Fruit fly (Drosophila melanogaster) whole organism, pupa: Measurements from ENCODE around the gene CG32428.
A peak's percentile ranks its signal among the peaks of the same experiment; 100 is the strongest.
"Not testable (repeated sequence)": the region's sequence is repeated elsewhere in the genome, so short reads cannot be mapped to it uniquely, and the experiment has no call there.

Source experiments
- CG10348 ChIP-seq: fragments of 200-800 bp; sonication (Bioruptor generic); IDR thresholded peaks from 2 replicates; pipeline ENCODE4 v1.3.6; 2022; ENCODE audit warnings: missing biosample characterization, missing genetic modification characterization
- CG12605 ChIP-seq: fragments of 200-800 bp; sonication (Bioruptor generic); IDR thresholded peaks from 2 replicates; pipeline ENCODE4 v1.3.6; 2022; ENCODE audit warnings: missing biosample characterization, missing genetic modification characterization
- CG13204 ChIP-seq: fragments of 200-800 bp; sonication (Bioruptor generic); optimal IDR thresholded peaks from 2 replicates; lab custom pipeline; 2018; ENCODE audit warnings: missing biosample characterization, mild to moderate bottlenecking, missing genetic modification characterization, moderate library complexity
- CG14655 ChIP-seq: fragments of 200-800 bp; sonication (Bioruptor generic); optimal IDR thresholded peaks from 3 replicates; lab custom pipeline; 2017; ENCODE audit warnings: mild to moderate bottlenecking, missing biosample characterization, missing genetic modification reagents, missing genetic modification characterization
- CG15710 ChIP-seq: fragments of 200-800 bp; sonication (Bioruptor generic); optimal IDR thresholded peaks from 2 replicates; lab custom pipeline; 2018; ENCODE audit warnings: missing biosample characterization, mild to moderate bottlenecking, missing genetic modification characterization, moderate library complexity
- CG17806 ChIP-seq: fragments of 200-800 bp; sonication (Bioruptor generic); optimal IDR thresholded peaks from 2 replicates; lab custom pipeline; 2018; ENCODE audit warnings: missing biosample characterization, mild to moderate bottlenecking, missing genetic modification characterization, moderate library complexity
- CG32121 ChIP-seq: fragments of 200-800 bp; sonication (Bioruptor generic); IDR thresholded peaks from 2 replicates; pipeline ENCODE4 v1.3.6; 2022; ENCODE audit warnings: missing biosample characterization, missing genetic modification characterization
- CG34367 ChIP-seq: fragments of 200-800 bp; sonication (Bioruptor generic); optimal IDR thresholded peaks from 2 replicates; lab custom pipeline; 2018; ENCODE audit warnings: missing biosample characterization, mild to moderate bottlenecking, missing genetic modification characterization
- CG4496 ChIP-seq: fragments of 200-800 bp; sonication (Bioruptor generic); IDR thresholded peaks from 3 replicates; pipeline ENCODE4 v1.3.6; 2022; ENCODE audit warnings: missing biosample characterization, missing genetic modification characterization
- CG8159 ChIP-seq: fragments of 200-800 bp; sonication (Bioruptor generic); optimal IDR thresholded peaks from 3 replicates; lab custom pipeline; 2018; ENCODE audit warnings: missing biosample characterization, mild to moderate bottlenecking, missing genetic modification characterization, moderate library complexity
- CG8301 ChIP-seq: fragments of 200-800 bp; sonication (Bioruptor generic); optimal IDR thresholded peaks from 2 replicates; lab custom pipeline; 2018; ENCODE audit warnings: missing biosample characterization, mild to moderate bottlenecking, missing genetic modification characterization
- CG9948 ChIP-seq: fragments of 200-800 bp; sonication (Bioruptor generic); optimal IDR thresholded peaks from 2 replicates; lab custom pipeline; 2018; ENCODE audit warnings: missing biosample characterization, mild to moderate bottlenecking, missing genetic modification characterization, moderate library complexity
- D1 ChIP-seq: fragments of 200-800 bp; sonication (Bioruptor generic); optimal IDR thresholded peaks from 2 replicates; lab custom pipeline; 2018; ENCODE audit warnings: missing biosample characterization, mild to moderate bottlenecking, missing genetic modification characterization, moderate library complexity
- EcR ChIP-seq: fragments of 200-800 bp; sonication (Bioruptor generic); optimal IDR thresholded peaks from 3 replicates; lab custom pipeline; 2019; ENCODE audit warnings: missing biosample characterization, missing genetic modification characterization, mild to moderate bottlenecking, moderate library complexity, missing genetic modification reagents
- Ets98B ChIP-seq: fragments of 200-800 bp; sonication (Bioruptor generic); IDR thresholded peaks from 2 replicates; pipeline ENCODE4 v1.3.6; 2022; ENCODE audit warnings: missing biosample characterization, missing genetic modification characterization
- Pif1A ChIP-seq: fragments of 200-800 bp; sonication (Bioruptor generic); optimal IDR thresholded peaks from 3 replicates; lab custom pipeline; 2016; ENCODE audit warnings: missing biosample characterization, missing genetic modification characterization
- Pif1B ChIP-seq: fragments of 200-800 bp; sonication (Bioruptor generic); optimal IDR thresholded peaks from 3 replicates; lab custom pipeline; 2016; ENCODE audit warnings: missing biosample characterization, missing genetic modification characterization
- Snoo ChIP-seq: fragments of 200-800 bp; sonication (Bioruptor generic); optimal IDR thresholded peaks from 3 replicates; lab custom pipeline; 2017; ENCODE audit warnings: missing biosample characterization, mild to moderate bottlenecking, missing genetic modification characterization, inconsistent platforms
- fd96Ca ChIP-seq: fragments of 200-800 bp; sonication (Bioruptor generic); IDR thresholded peaks from 3 replicates; pipeline ENCODE4 v1.3.6; 2022; ENCODE audit warnings: missing biosample characterization, missing genetic modification characterization
- gl ChIP-seq: fragments of 200-800 bp; sonication (Bioruptor generic); optimal IDR thresholded peaks from 2 replicates; lab custom pipeline; 2018; ENCODE audit warnings: missing biosample characterization, mild to moderate bottlenecking, missing genetic modification characterization
- rn ChIP-seq: fragments of 200-800 bp; sonication (Bioruptor generic); IDR thresholded peaks from 2 replicates; pipeline ENCODE4 v1.3.6; 2022; ENCODE audit warnings: missing biosample characterization, missing genetic modification characterization

The CG32428 gene

dm6 chr3L:20508136-20508635 is 34.7 kb upstream of the CG32428 start:
- peak; percentile 93 for TF ChIP-seq CG8159 (tag; lab: Kevin White, UChicago)
- peak; percentile 78 for TF ChIP-seq D1
- peak; percentile 39; the same call in 1 of the 2 replicates for TF ChIP-seq rn (GFP tag; lab: Robert Waterston, UW)
- TF ChIP-seq CG9948 (tag; lab: Kevin White, UChicago): peak; percentile 87
- TF ChIP-seq CG14655 (GFP tag; lab: Kevin White, UChicago): peak; percentile 89
- TF ChIP-seq CG10348 (GFP tag; lab: Robert Waterston, UW): peak; percentile 61
- TF ChIP-seq CG4496: peak; percentile 89; the same call in 2 of the 3 replicates
- TF ChIP-seq CG32121 (GFP tag; lab: Robert Waterston, UW): peak; percentile 88
- TF ChIP-seq CG13204 (GFP tag; lab: Kevin White, UChicago): no peak
- TF ChIP-seq CG12605 (GFP tag; lab: Robert Waterston, UW): peak; percentile 65
- TF ChIP-seq CG15710 (tag; lab: Kevin White, UChicago): peak; percentile 91
- TF ChIP-seq EcR (GFP tag; lab: Kevin White, UChicago): peak; percentile 59
- peak; percentile 87 for TF ChIP-seq Pif1B (GFP tag; lab: Kevin White, UChicago)
- TF ChIP-seq Ets98B (GFP tag; lab: Robert Waterston, UW): peak; percentile 89
- TF ChIP-seq Snoo (tag; lab: Kevin White, UChicago): peak; percentile 88
- TF ChIP-seq CG17806 (tag; lab: Kevin White, UChicago): peak; percentile 89
- peak; percentile 90 for TF ChIP-seq fd96Ca (GFP tag; lab: Robert Waterston, UW)
- TF ChIP-seq CG8301 (tag; lab: Kevin White, UChicago): peak; percentile 83
- peak; percentile 91 for TF ChIP-seq Pif1A (GFP tag; lab: Kevin White, UChicago)
- TF ChIP-seq gl: peak; percentile 75
- peak; percentile 82 for TF ChIP-seq CG34367 (tag; lab: Kevin White, UChicago)

dm6 chr3L:20507552-20507951 is 34.0 kb upstream of the CG32428 start:
- no peak for TF ChIP-seq CG4496
- peak; percentile 7; the same call in 1 of the 2 replicates for TF ChIP-seq Ets98B (GFP tag; lab: Robert Waterston, UW)

- no peak for TF ChIP-seq Ets98B (GFP tag; lab: Robert Waterston, UW)
- TF ChIP-seq Pif1B (GFP tag; lab: Kevin White, UChicago): no peak
- no peak for TF ChIP-seq CG32121 (GFP tag; lab: Robert Waterston, UW)
- no peak for TF ChIP-seq fd96Ca (GFP tag; lab: Robert Waterston, UW)
- TF ChIP-seq CG17806 (tag; lab: Kevin White, UChicago): no peak
- TF ChIP-seq CG9948 (tag; lab: Kevin White, UChicago): no peak
- no peak for TF ChIP-seq D1
- TF ChIP-seq CG10348 (GFP tag; lab: Robert Waterston, UW): no peak
- no peak for TF ChIP-seq CG8301 (tag; lab: Kevin White, UChicago)
- no peak for TF ChIP-seq gl
- TF ChIP-seq CG34367 (tag; lab: Kevin White, UChicago): no peak
- TF ChIP-seq CG8159 (tag; lab: Kevin White, UChicago): no peak
- TF ChIP-seq rn (GFP tag; lab: Robert Waterston, UW): no peak
- no peak for TF ChIP-seq CG4496
- no peak for TF ChIP-seq CG15710 (tag; lab: Kevin White, UChicago)
- no peak for TF ChIP-seq CG14655 (GFP tag; lab: Kevin White, UChicago)
These were observed 32.2 kb upstream of the CG32428 start, which contains the start of gene CG5078 for dm6 chr3L:20505732-20506131. Gene CG5078 (plus strand): TSS chr3L:20506032.

DNA sequence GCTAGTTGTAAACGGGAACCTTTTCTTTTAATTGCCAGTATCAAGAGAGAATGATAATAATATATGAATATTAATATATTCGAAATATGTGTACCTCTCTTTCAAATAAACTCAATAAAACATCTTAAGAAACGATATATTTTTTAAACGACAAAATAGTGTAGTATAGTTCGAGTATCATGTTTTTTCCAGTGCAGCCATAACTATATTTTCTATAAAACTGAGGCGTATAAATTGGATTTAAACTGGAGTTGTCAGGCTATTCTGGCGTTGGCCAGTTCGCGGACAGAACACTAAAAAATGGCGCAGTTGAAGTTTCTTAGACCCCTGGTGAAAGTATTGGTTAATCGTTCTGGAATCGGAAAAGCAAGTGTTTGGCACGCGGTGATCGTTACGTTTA is 30.4 kb upstream of the CG32428 start, which contains the start of gene CG17637:
TSS of gene CG17637 (plus strand) at position 301 of the 400 bp plus-strand sequence.
- TF ChIP-seq CG9948 (tag; lab: Kevin White, UChicago); rn (GFP tag; lab: Robert Waterston, UW); Pif1B (GFP tag; lab: Kevin White, UChicago): not testable (repeated sequence)
- TF ChIP-seq, all 21 proteins: peak for 0; not testable (repeated sequence) for 21

DNA sequence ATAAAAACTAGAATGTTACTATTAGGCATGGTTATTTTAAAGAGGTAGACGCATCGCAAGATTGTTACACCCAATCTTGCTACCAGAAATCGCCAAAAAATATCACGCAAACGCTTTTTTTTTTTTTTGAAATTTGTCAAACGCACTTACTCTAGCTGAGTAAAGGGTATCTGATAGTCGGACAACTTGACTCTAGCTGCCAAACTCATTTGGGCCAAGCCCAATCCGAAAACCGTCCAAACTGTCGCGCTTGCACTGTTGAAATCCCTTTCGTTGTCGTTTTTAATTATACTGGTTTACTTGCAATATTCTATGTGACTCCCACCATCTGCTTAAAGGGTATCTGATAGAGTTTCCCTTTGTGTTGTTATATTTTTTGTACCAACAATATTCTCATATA is 29.7 kb upstream of the CG32428 start:
- no peak for TF ChIP-seq CG8159 (tag; lab: Kevin White, UChicago)
- no peak for TF ChIP-seq fd96Ca (GFP tag; lab: Robert Waterston, UW)
- no peak for TF ChIP-seq CG34367 (tag; lab: Kevin White, UChicago)
- no peak for TF ChIP-seq Pif1B (GFP tag; lab: Kevin White, UChicago)
- TF ChIP-seq CG4496: no peak
- TF ChIP-seq Ets98B (GFP tag; lab: Robert Waterston, UW): no peak
- no peak for TF ChIP-seq Pif1A (GFP tag; lab: Kevin White, UChicago)
- TF ChIP-seq rn (GFP tag; lab: Robert Waterston, UW): no peak
- no peak for TF ChIP-seq D1
- TF ChIP-seq CG32121 (GFP tag; lab: Robert Waterston, UW): no peak
- TF ChIP-seq gl: no peak

dm6 chr3L:20499536-20499935 is 26.0 kb upstream of the CG32428 start, which contains the start of gene CG18281:
Gene CG18281 (plus strand): TSS chr3L:20499836.
- TF ChIP-seq CG15710 (tag; lab: Kevin White, UChicago); fd96Ca (GFP tag; lab: Robert Waterston, UW); CG4496: not testable (repeated sequence)
